Fruit fly (Drosophila melanogaster): ENCODE measurements around the gene CG14260.

DNA sequence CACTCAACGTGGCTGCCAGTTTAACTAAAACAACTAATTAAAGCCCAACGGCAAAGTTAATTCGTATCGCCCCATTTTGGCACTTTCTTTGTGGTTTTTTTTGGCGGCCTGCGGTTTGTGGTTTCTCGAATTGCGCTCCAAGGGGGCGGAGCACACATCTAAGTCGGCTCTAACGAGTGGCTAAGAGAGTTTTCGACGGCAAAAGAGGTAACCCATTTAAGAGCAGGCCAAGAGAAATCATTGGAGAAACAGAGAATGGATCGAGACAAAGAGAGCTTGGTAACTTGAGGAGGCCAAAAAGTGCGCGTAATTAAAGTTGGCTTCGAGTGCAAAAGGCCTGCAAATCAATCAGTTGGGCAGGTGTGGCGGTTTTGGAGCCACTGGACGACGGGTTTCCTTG is 42.2 kb upstream of the CG14260 start:
- TF ChIP-seq kay (GFP tag; ENCODE audit: borderline replicate concordance), result no peak
- TF ChIP-seq cnc (optimal IDR thresholded peaks at IDR 0.05), result no peak
- no peak for TF ChIP-seq Hr96 (GFP tag; optimal IDR thresholded peaks at IDR 0.05)
- TF ChIP-seq cic (GFP tag; optimal IDR thresholded peaks at IDR 0.05), result no peak
